Worm (Caenorhabditis elegans): ENCODE measurements around the gene R02F11.10.
"Not testable (repeated sequence)": the region's sequence is repeated elsewhere in the genome, so short reads cannot be mapped to it uniquely, and the experiment has no call there.

R02F11.10 gene

DNA sequence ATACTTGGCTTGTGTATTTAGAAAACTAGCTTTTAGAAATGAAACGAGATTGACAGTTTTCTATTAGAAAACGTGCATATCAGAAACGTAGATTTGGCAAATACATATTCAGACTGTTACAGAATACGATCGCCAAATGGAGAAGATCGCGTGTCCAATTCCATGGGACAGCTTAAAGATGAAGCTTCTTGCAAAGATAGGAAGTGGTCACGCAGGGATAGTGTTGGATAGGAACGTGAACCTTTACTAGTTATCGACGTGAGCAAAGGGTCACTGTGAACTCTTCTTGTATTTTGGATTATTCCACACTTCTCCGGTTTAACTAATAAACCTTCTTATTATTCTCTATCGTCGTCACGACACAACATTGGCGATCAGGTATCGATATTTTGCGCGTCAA lies 28.2 kb upstream of the R02F11.10 start, which contains the start of gene bgnt-1.4:
Gene bgnt-1.4, plus strand, starts transcription at position 301 of the 400 bp plus-strand sequence.
- TF ChIP-seq ref-1 (GFP tag; conservative IDR thresholded peaks at IDR 0.05); flt-1 (GFP tag; IDR thresholded peaks at IDR 0.05); T22C8.4 (GFP tag; IDR thresholded peaks at IDR 0.05): not testable (repeated sequence)

DNA sequence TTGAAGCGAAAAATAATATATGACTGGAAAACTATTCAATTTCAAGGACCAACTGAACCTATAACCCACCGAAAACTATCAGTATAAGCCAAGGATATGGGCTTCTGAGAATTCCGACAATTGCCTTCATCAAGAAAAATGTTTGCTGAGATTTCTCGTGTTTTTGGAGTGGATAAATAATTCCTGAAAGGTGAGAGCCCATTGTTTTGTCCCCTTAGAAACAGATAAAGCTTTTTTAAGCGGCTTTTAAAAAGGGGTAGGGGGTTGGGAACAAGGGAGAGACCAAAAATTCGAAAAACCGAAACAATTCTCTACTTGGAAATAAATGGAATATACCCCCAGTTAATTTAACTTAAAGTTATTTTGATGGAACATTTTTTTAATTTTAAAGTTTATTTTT lies 22.4 kb upstream of the R02F11.10 start, which contains the start of gene C18G1.8:
Gene C18G1.8, minus strand, starts transcription at position 101 of the 400 bp plus-strand sequence.
- TF ChIP-seq tab-1 (GFP tag; IDR thresholded peaks at IDR 0.05) (no peak), med-1 (GFP tag; optimal IDR thresholded peaks at IDR 0.05; ENCODE audit: insufficient read depth) (no peak), ref-1 (GFP tag; conservative IDR thresholded peaks at IDR 0.05) (no peak), flt-1 (GFP tag; IDR thresholded peaks at IDR 0.05) (no peak), cog-1 (tag; optimal IDR thresholded peaks at IDR 0.05) (no peak), klf-2 (GFP tag; conservative IDR thresholded peaks at IDR 0.05) (no peak), ztf-23 (GFP tag; IDR thresholded peaks at IDR 0.05) (no peak), ztf-29 (GFP tag; IDR thresholded peaks at IDR 0.05) (no peak), T22C8.4 (GFP tag; IDR thresholded peaks at IDR 0.05) (no peak)

DNA sequence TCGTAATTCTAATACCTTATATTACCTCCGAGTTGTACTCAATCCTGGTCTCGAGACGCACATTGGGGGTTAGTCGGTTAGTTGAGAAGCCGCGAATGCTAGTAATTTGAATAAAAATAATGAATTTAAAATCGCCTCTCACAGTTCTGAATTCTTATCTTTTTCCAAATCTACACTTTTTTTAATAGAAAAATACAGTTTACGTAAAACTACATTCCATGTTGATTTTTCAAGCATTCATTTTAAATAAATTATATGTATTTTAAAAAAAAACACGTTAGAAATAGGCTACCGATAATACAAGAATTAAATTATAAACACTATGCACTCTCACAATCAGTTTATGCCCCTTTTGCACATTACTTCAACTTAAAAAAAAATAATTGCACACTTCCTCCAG lies 19.3 kb upstream of the R02F11.10 start, which contains the start of gene C18G1.9:
Gene C18G1.9, minus strand, starts transcription at position 101 of the 400 bp plus-strand sequence.
- TF ChIP-seq tab-1 (GFP tag; IDR thresholded peaks at IDR 0.05) (no peak), T22C8.4 (GFP tag; IDR thresholded peaks at IDR 0.05) (no peak), ztf-29 (GFP tag; IDR thresholded peaks at IDR 0.05) (no peak), ztf-23 (GFP tag; IDR thresholded peaks at IDR 0.05) (no peak), klf-2 (GFP tag; conservative IDR thresholded peaks at IDR 0.05) (no peak), flt-1 (GFP tag; IDR thresholded peaks at IDR 0.05) (no peak), med-1 (GFP tag; optimal IDR thresholded peaks at IDR 0.05; ENCODE audit: insufficient read depth) (no peak), cog-1 (tag; optimal IDR thresholded peaks at IDR 0.05) (no peak), ref-1 (GFP tag; conservative IDR thresholded peaks at IDR 0.05) (no peak)

DNA sequence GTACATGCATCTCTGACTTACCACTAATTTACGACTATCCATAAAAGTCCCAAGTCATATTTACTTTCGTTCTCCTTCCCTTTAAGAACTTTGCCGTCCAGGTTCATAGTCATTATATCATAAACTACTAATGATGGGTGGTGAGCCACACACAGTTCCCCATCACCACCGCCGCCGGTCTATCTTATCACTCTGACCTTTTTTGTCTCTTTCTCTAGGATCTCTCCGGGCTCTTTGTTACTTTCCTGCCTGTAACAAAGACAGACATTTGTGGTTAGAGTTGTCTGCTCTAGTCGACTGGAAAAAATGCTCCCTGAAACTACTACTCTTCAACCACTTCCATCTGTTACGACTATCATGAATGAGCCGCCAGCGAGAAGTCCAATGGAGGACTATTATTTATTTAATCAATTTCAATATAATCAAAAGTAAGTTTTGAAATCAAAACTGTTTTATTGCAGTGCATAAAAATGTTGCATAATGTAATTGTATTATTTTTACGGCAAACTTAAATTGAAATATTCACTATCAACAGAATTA lies 18.4 kb upstream of the R02F11.10 start, which contains the start of gene elt-7:
Gene elt-7, plus strand, starts transcription at position 263 of the 540 bp plus-strand sequence.
- TF ChIP-seq med-1 (GFP tag; optimal IDR thresholded peaks at IDR 0.05; ENCODE audit: insufficient read depth) (no peak), ztf-29 (GFP tag; IDR thresholded peaks at IDR 0.05) (no peak), T22C8.4 (GFP tag; IDR thresholded peaks at IDR 0.05) (no peak), tab-1 (GFP tag; IDR thresholded peaks at IDR 0.05) (no peak), cog-1 (tag; optimal IDR thresholded peaks at IDR 0.05) (no peak), klf-2 (GFP tag; conservative IDR thresholded peaks at IDR 0.05) (no peak), flt-1 (GFP tag; IDR thresholded peaks at IDR 0.05) (no peak), ztf-23 (GFP tag; IDR thresholded peaks at IDR 0.05) (no peak), ref-1 (GFP tag; conservative IDR thresholded peaks at IDR 0.05) (no peak)

DNA sequence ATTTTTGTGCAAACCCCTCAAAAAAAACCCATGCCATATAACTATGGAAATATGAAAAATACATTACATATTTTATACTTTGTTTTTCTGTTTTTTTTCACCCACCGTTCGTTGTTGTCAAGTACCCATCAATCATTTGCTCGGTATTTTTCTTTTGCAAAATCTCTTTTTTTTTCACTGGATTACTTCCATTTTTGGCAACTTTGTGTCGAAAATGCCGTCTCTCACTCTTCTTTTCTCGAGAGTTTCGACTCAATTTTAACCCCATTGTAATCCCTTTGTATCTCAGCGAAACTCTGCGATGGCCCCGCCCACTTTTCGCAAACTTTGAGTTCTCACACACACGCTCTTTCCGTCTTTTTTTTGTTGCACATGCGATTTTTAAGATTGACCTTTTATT lies 13.8 kb upstream of the R02F11.10 start:
- no peak for TF ChIP-seq ref-1 (GFP tag; conservative IDR thresholded peaks at IDR 0.05)
- TF ChIP-seq T22C8.4 (GFP tag; IDR thresholded peaks at IDR 0.05) = no peak
- TF ChIP-seq tab-1 (GFP tag; IDR thresholded peaks at IDR 0.05) = no peak
- TF ChIP-seq med-1 (GFP tag; optimal IDR thresholded peaks at IDR 0.05; ENCODE audit: insufficient read depth) = no peak
- TF ChIP-seq ztf-29 (GFP tag; IDR thresholded peaks at IDR 0.05) = no peak
- TF ChIP-seq ztf-23 (GFP tag; IDR thresholded peaks at IDR 0.05) = no peak
- no peak for TF ChIP-seq klf-2 (GFP tag; conservative IDR thresholded peaks at IDR 0.05)
- no peak for TF ChIP-seq cog-1 (tag; optimal IDR thresholded peaks at IDR 0.05)

DNA sequence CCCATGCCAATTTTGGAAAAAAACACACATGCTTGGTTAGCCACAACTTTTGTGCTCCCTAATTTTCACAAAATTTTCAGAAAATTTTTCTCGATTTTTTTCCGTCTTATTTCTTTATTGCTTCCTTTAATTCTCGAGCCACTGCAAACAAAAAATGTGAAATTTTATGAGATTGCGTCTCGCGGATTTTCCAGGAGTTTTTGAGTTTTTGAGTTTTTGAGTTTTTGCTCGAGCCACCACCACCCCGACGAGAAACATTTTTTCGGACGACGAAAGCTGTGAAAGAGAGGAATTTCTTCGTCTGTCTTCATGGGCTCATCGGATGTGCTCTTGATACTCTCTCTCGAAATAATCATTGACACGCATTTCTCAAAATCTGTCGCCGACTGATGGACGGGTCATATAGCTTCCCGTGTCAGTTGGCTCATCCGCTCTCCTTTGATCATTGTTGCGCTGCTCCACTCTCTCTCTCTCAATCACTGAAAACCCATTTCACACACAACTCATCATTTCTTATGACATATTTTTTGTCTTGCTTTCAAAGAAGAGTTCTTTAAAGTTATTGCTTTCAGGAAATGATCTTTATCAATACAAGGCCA lies 11.4 kb upstream of the R02F11.10 start, which contains the start of gene C18G1.1:
Gene C18G1.1, plus strand, starts transcription at position 573 of the 599 bp plus-strand sequence.
- no peak for TF ChIP-seq ztf-29 (GFP tag; IDR thresholded peaks at IDR 0.05)
- TF ChIP-seq ref-1 (GFP tag; conservative IDR thresholded peaks at IDR 0.05) = no peak
- no peak for TF ChIP-seq cog-1 (tag; optimal IDR thresholded peaks at IDR 0.05)
- TF ChIP-seq klf-2 (GFP tag; conservative IDR thresholded peaks at IDR 0.05) = no peak
- no peak for TF ChIP-seq ztf-23 (GFP tag; IDR thresholded peaks at IDR 0.05)
- TF ChIP-seq med-1 (GFP tag; optimal IDR thresholded peaks at IDR 0.05; ENCODE audit: insufficient read depth) = no peak
- TF ChIP-seq flt-1 (GFP tag; IDR thresholded peaks at IDR 0.05) = no peak
- TF ChIP-seq T22C8.4 (GFP tag; IDR thresholded peaks at IDR 0.05) = no peak
- no peak for TF ChIP-seq tab-1 (GFP tag; IDR thresholded peaks at IDR 0.05)

DNA sequence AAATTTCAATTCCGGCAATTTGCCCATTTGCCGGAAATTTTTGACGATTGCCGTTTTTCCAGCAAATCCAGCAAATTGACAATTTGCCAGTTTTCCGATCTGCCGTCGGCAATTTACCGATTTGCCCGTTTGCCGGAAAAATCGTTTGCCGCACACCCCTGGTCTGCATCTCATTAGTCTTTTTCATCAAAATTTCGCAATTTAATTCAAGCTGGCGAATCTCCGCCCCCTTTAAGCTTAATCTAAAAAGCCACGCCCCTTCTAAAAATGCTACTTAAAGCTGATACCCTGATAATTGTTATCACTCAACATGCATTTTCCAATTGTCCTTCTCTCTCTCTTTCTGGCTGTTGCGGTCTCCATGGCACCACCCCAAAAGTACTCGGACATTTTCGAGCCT lies 5.6 kb upstream of the R02F11.10 start, which contains the start of gene Y60C6A.1:
Gene Y60C6A.1, plus strand, starts transcription at position 301 of the 400 bp plus-strand sequence.
- TF ChIP-seq med-1 (GFP tag; optimal IDR thresholded peaks at IDR 0.05; ENCODE audit: insufficient read depth) (no peak), ztf-29 (GFP tag; IDR thresholded peaks at IDR 0.05) (no peak), cog-1 (tag; optimal IDR thresholded peaks at IDR 0.05) (no peak), ztf-23 (GFP tag; IDR thresholded peaks at IDR 0.05) (no peak), T22C8.4 (GFP tag; IDR thresholded peaks at IDR 0.05) (no peak), klf-2 (GFP tag; conservative IDR thresholded peaks at IDR 0.05) (no peak), flt-1 (GFP tag; IDR thresholded peaks at IDR 0.05) (no peak), ref-1 (GFP tag; conservative IDR thresholded peaks at IDR 0.05) (no peak), tab-1 (GFP tag; IDR thresholded peaks at IDR 0.05) (no peak)

DNA sequence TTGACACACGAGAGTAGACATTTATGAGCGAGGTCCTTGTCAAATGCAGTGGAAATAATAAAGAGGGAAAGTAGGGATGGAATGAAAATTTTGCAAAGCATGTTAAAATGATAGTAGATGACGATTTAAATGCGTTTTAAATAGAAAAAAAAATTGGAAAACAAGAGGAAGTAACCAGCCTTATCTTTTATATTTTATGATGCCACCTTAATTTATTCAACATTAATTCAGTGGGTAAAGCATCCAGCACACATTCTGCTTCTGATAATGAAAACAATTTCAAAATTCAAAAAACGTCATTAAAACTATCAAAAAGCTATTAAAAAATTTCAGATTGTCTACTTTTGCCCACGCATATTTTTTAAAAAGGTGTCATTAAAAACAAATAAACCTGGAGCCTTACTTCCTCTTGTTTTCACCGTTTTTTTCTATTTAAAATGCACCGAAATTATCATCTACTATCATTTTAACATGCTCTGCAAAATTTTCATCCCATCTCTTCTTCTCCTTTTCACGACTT lies 3.5 kb upstream of the R02F11.10 start, which contains the start of the genes Y60C6A.2 and Y60C6A.3:
Gene Y60C6A.2, minus strand, starts transcription at position 101 of the 520 bp plus-strand sequence.
Gene Y60C6A.3, plus strand, starts transcription at position 470 of the 520 bp plus-strand sequence.
- TF ChIP-seq flt-1 (GFP tag; IDR thresholded peaks at IDR 0.05) (no peak), ref-1 (GFP tag; conservative IDR thresholded peaks at IDR 0.05) (no peak), med-1 (GFP tag; optimal IDR thresholded peaks at IDR 0.05; ENCODE audit: insufficient read depth) (no peak), tab-1 (GFP tag; IDR thresholded peaks at IDR 0.05) (no peak), ztf-29 (GFP tag; IDR thresholded peaks at IDR 0.05) (no peak), klf-2 (GFP tag; conservative IDR thresholded peaks at IDR 0.05) (no peak), ztf-23 (GFP tag; IDR thresholded peaks at IDR 0.05) (no peak), cog-1 (tag; optimal IDR thresholded peaks at IDR 0.05) (no peak), T22C8.4 (GFP tag; IDR thresholded peaks at IDR 0.05) (no peak)

DNA sequence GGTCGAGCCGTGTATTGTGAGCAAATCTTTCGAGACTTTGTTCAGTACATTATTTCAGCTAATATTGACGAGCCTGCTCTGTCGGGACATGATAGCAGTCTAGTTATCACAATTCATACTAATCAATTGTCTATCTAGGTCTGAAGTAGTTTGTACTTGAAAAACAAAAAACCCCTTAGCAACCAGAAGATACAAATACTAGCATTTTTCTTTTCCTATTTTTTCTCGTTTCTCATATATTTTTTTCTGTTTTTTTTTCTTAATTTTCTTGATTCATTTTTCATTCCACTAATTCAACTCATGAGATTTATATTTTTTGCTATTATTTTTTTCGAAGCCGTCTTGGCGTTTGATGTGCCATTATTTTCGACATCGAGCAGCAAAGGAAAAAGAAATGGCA lies 1.8 kb upstream of the R02F11.10 start, which contains the start of gene R02F11.9:
Gene R02F11.9, plus strand, starts transcription at position 301 of the 400 bp plus-strand sequence.
- TF ChIP-seq tab-1 (GFP tag; IDR thresholded peaks at IDR 0.05) = no peak
- no peak for TF ChIP-seq ref-1 (GFP tag; conservative IDR thresholded peaks at IDR 0.05)
- TF ChIP-seq T22C8.4 (GFP tag; IDR thresholded peaks at IDR 0.05) = no peak
- TF ChIP-seq klf-2 (GFP tag; conservative IDR thresholded peaks at IDR 0.05) = no peak
- TF ChIP-seq med-1 (GFP tag; optimal IDR thresholded peaks at IDR 0.05; ENCODE audit: insufficient read depth) = no peak
- TF ChIP-seq ztf-29 (GFP tag; IDR thresholded peaks at IDR 0.05) = no peak
- no peak for TF ChIP-seq ztf-23 (GFP tag; IDR thresholded peaks at IDR 0.05)
- TF ChIP-seq flt-1 (GFP tag; IDR thresholded peaks at IDR 0.05) = no peak
- TF ChIP-seq cog-1 (tag; optimal IDR thresholded peaks at IDR 0.05) = no peak

Data from whole organism, midembryonic.